Worm (Caenorhabditis elegans) whole organism, dauer: ENCODE results near the gene cht-1.

Experiments used
- unc-62 ChIP-seq: sonication (generic microtip); optimal IDR thresholded peaks from 2 replicates; lab custom pipeline; 2017; ENCODE audit warnings: missing biosample characterization, missing genetic modification reagents, missing genetic modification characterization

Gene cht-1

ce11 chrX:3401701-3402100 is 1.9 kb upstream of the cht-1 start, which contains the start of gene C04F6.9:
Gene C04F6.9 (plus strand): TSS chrX:3402001.
- TF ChIP-seq unc-62 (GFP tag; lab: Kevin White, UChicago): no peak

ce11 chrX:3400387-3400786 is 570 bp upstream of the cht-1 start:
- TF ChIP-seq unc-62 (GFP tag; lab: Kevin White, UChicago): no peak

- TF ChIP-seq unc-62 (GFP tag; lab: Kevin White, UChicago): no peak
Observed at ce11 chrX:3396735-3397134, 3.1 kb downstream of the cht-1 start.

ce11 chrX:3393562-3393961 is 6.3 kb downstream of the cht-1 start, which contains the start of gene slcf-2:
Gene slcf-2 (plus strand): TSS chrX:3393862.
- no peak for TF ChIP-seq unc-62 (GFP tag; lab: Kevin White, UChicago)

ce11 chrX:3385362-3385761 is 14.5 kb downstream of the cht-1 start, which contains the start of gene acp-1:
Gene acp-1 (minus strand): TSS chrX:3385462.
- no peak for TF ChIP-seq unc-62 (GFP tag; lab: Kevin White, UChicago)

ce11 chrX:3380167-3380566 is 19.6 kb downstream of the cht-1 start, which contains the start of gene ZK563.7:
Gene ZK563.7 (plus strand): TSS chrX:3380467.
- TF ChIP-seq unc-62 (GFP tag; lab: Kevin White, UChicago): no peak

- TF ChIP-seq unc-62 (GFP tag; lab: Kevin White, UChicago): no peak
Observed at ce11 chrX:3379114-3379513, 20.7 kb downstream of the cht-1 start, which contains the start of gene sorf-1. Gene sorf-1 (minus strand): TSS chrX:3379248.

ce11 chrX:3375320-3375719 is 24.5 kb downstream of the cht-1 start:
- TF ChIP-seq unc-62 (GFP tag; lab: Kevin White, UChicago): no peak

- no peak for TF ChIP-seq unc-62 (GFP tag; lab: Kevin White, UChicago)
Observed at ce11 chrX:3374642-3375041, 25.2 kb downstream of the cht-1 start, which contains the start of gene clc-3. Gene clc-3 (minus strand): TSS chrX:3374742.

ce11 chrX:3371264-3371663 is 28.6 kb downstream of the cht-1 start:
- TF ChIP-seq unc-62 (GFP tag; lab: Kevin White, UChicago): no peak

- TF ChIP-seq unc-62 (GFP tag; lab: Kevin White, UChicago): no peak
Observed at ce11 chrX:3369442-3369841, 30.4 kb downstream of the cht-1 start.

ce11 chrX:3368659-3369058 is 31.2 kb downstream of the cht-1 start, which contains the start of gene ZK563.2:
Gene ZK563.2 (plus strand): TSS chrX:3368959.
- no peak for TF ChIP-seq unc-62 (GFP tag; lab: Kevin White, UChicago)

ce11 chrX:3366782-3367181 is 33.0 kb downstream of the cht-1 start:
- TF ChIP-seq unc-62 (GFP tag; lab: Kevin White, UChicago): no peak

- TF ChIP-seq unc-62 (GFP tag; lab: Kevin White, UChicago): no peak
Observed at ce11 chrX:3362378-3362777, 37.4 kb downstream of the cht-1 start, which contains the start of gene dhs-26. Gene dhs-26 (minus strand): TSS chrX:3362493.

ce11 chrX:3351526-3351925 is 48.3 kb downstream of the cht-1 start, which contains the start of gene ZK816.1:
Gene ZK816.1 (plus strand): TSS chrX:3351712.
- no peak for TF ChIP-seq unc-62 (GFP tag; lab: Kevin White, UChicago)

ce11 chrX:3350306-3350705 is 49.5 kb downstream of the cht-1 start, which contains the start of gene nspg-4:
Gene nspg-4 (minus strand): TSS chrX:3350406.
- TF ChIP-seq unc-62 (GFP tag; lab: Kevin White, UChicago): no peak

- no peak for TF ChIP-seq unc-62 (GFP tag; lab: Kevin White, UChicago)
Observed at ce11 chrX:3347904-3348441, 51.8 kb downstream of the cht-1 start, which contains the start of gene ZK816.3. Gene ZK816.3 (plus strand): TSS chrX:3348391.
